Worm (Caenorhabditis elegans) whole organism, midembryonic: Measurements from ENCODE around the gene mec-18.

ENCODE experiments used
- flt-1 ChIP-seq: fragments of 200-800 bp; sonication (Bioruptor generic); IDR thresholded peaks from 2 replicates; pipeline ENCODE4 v1.3.6; 2022; ENCODE audit warnings: missing genetic modification characterization, missing compliant biosample characterization
- klf-2 ChIP-seq: fragments of 200-800 bp; sonication (Bioruptor generic); conservative IDR thresholded peaks from 2 replicates; pipeline ENCODE4 v1.3.6; 2022; ENCODE audit warnings: missing genetic modification reagents, missing genetic modification characterization, missing compliant biosample characterization
- med-1 ChIP-seq: sonication (generic microtip); optimal IDR thresholded peaks from 2 replicates; lab custom pipeline; 2017; ENCODE audit warnings: missing genetic modification characterization, mild to moderate bottlenecking, missing compliant biosample characterization, antibody characterized with exemption, missing genetic modification reagents; ENCODE audit not compliant: insufficient read depth
- ref-1 ChIP-seq: fragments of 200-800 bp; sonication (Bioruptor generic); conservative IDR thresholded peaks from 2 replicates; pipeline ENCODE4 v1.3.6; 2022; ENCODE audit warnings: missing genetic modification reagents, missing genetic modification characterization, missing compliant biosample characterization
- ztf-23 ChIP-seq: fragments of 200-800 bp; sonication (Bioruptor generic); IDR thresholded peaks from 2 replicates; pipeline ENCODE4 v1.3.6; 2022; ENCODE audit warnings: missing genetic modification reagents, missing genetic modification characterization, missing compliant biosample characterization
- ztf-29 ChIP-seq: fragments of 200-800 bp; sonication (Bioruptor generic); IDR thresholded peaks from 2 replicates; pipeline ENCODE4 v1.3.6; 2022; ENCODE audit warnings: missing genetic modification reagents, missing genetic modification characterization, missing compliant biosample characterization

DNA sequence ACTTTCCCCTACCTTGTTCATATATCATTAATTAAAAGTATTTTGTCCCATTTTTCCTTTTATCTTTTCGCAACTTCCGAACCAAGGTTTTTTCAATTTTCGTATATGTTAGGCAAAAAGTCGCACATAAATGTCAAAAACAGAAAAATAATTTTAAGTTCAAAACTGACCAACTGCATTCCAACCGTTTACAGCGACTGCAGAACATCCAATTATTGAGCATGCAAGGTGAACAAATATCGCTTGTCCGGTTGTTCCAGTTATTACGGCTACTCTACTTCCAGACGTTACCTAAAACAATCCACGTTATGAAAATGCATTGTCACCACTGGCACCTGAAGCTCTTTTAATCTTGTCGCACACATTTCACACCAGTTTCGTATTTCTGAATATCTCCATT, 402 bp downstream of the mec-18 start, which contains the start of gene C52B9.10:
- TF ChIP-seq ref-1 (GFP tag; lab: Robert Waterston, UW) (no peak), ztf-23 (GFP tag; lab: Robert Waterston, UW) (no peak), flt-1 (GFP tag; lab: Robert Waterston, UW) (no peak), med-1 (no peak), ztf-29 (GFP tag; lab: Robert Waterston, UW) (no peak), klf-2 (no peak)
